Worm (Caenorhabditis elegans) whole organism, late embryonic: ENCODE data around the gene Y22D7AR.3.

Source experiments
- C08G9.2 ChIP-seq: sonication (generic microtip); optimal IDR thresholded peaks from 2 replicates; lab custom pipeline; 2016; ENCODE audit warnings: mild to moderate bottlenecking, missing genetic modification characterization, moderate library complexity, missing compliant biosample characterization
- K02D7.2 ChIP-seq: sonication (generic microtip); optimal IDR thresholded peaks from 2 replicates; lab custom pipeline; 2017; ENCODE audit warnings: mild to moderate bottlenecking, missing genetic modification characterization, missing compliant biosample characterization
- K09A11.1 ChIP-seq: sonication (generic microtip); optimal IDR thresholded peaks from 2 replicates; lab custom pipeline; 2017; ENCODE audit warnings: antibody characterized with exemption, mild to moderate bottlenecking, missing genetic modification characterization, missing compliant biosample characterization; ENCODE audit not compliant: insufficient read depth
- ahr-1 ChIP-seq: sonication (generic microtip); optimal IDR thresholded peaks from 2 replicates; lab custom pipeline; 2016; ENCODE audit warnings: missing genetic modification characterization, missing compliant biosample characterization
- ceh-14 ChIP-seq: sonication (generic microtip); optimal IDR thresholded peaks from 2 replicates; lab custom pipeline; 2016; ENCODE audit warnings: missing genotype, missing genetic modification characterization, missing compliant biosample characterization
- ceh-18 ChIP-seq: sonication (generic microtip); optimal IDR thresholded peaks from 2 replicates; lab custom pipeline; 2016; ENCODE audit warnings: missing genetic modification characterization, missing compliant biosample characterization
- ceh-2 ChIP-seq: sonication (generic microtip); optimal IDR thresholded peaks from 2 replicates; lab custom pipeline; 2016; ENCODE audit warnings: missing genotype, missing genetic modification characterization, missing compliant biosample characterization
- ceh-22 ChIP-seq: sonication (generic microtip); optimal IDR thresholded peaks from 2 replicates; lab custom pipeline; 2017; ENCODE audit warnings: missing biosample characterization, missing genetic modification characterization
- ceh-34 ChIP-seq: sonication (generic microtip); optimal IDR thresholded peaks from 2 replicates; lab custom pipeline; 2016; ENCODE audit warnings: mild to moderate bottlenecking, missing genetic modification characterization, missing compliant biosample characterization
- ceh-48 ChIP-seq: sonication (generic microtip); optimal IDR thresholded peaks from 2 replicates; lab custom pipeline; 2016; ENCODE audit warnings: missing genetic modification characterization, inconsistent platforms, missing compliant biosample characterization
- ceh-6 ChIP-seq: fragments of 200-800 bp; sonication (Bioruptor generic); optimal IDR thresholded peaks from 2 replicates; lab custom pipeline; 2018; ENCODE audit warnings: mild to moderate bottlenecking, missing genetic modification characterization, missing compliant biosample characterization
- che-1 ChIP-seq: sonication (generic microtip); optimal IDR thresholded peaks from 2 replicates; lab custom pipeline; 2016; ENCODE audit warnings: mild to moderate bottlenecking, missing genetic modification characterization, missing compliant biosample characterization
- dve-1 ChIP-seq: sonication (generic microtip); optimal IDR thresholded peaks from 2 replicates; lab custom pipeline; 2017; ENCODE audit warnings: antibody characterized with exemption, mild to moderate bottlenecking, missing genetic modification characterization, missing compliant biosample characterization
- elt-2 ChIP-seq: sonication (generic microtip); optimal IDR thresholded peaks from 2 replicates; lab custom pipeline; 2016; ENCODE audit warnings: missing genetic modification reagents, missing genetic modification characterization, missing compliant biosample characterization
- eyg-1 ChIP-seq: sonication (generic microtip); optimal IDR thresholded peaks from 2 replicates; lab custom pipeline; 2016; ENCODE audit warnings: missing genotype, missing genetic modification characterization, missing compliant biosample characterization
- fax-1 ChIP-seq: sonication (generic microtip); optimal IDR thresholded peaks from 2 replicates; lab custom pipeline; 2016; ENCODE audit warnings: missing genotype, missing genetic modification characterization, missing compliant biosample characterization
- fkh-6 ChIP-seq: sonication (generic microtip); optimal IDR thresholded peaks from 2 replicates; lab custom pipeline; 2016; ENCODE audit warnings: missing genetic modification characterization, missing compliant biosample characterization
- gmeb-2 ChIP-seq: sonication (generic microtip); optimal IDR thresholded peaks from 2 replicates; lab custom pipeline; 2016; ENCODE audit warnings: missing genetic modification characterization, inconsistent platforms, missing compliant biosample characterization
- hlh-13 ChIP-seq: fragments of 200-800 bp; sonication (Bioruptor generic); optimal IDR thresholded peaks from 2 replicates; lab custom pipeline; 2018; ENCODE audit warnings: mild to moderate bottlenecking, missing genetic modification characterization, missing compliant biosample characterization
- hlh-15 ChIP-seq: sonication (generic microtip); optimal IDR thresholded peaks from 2 replicates; lab custom pipeline; 2016; ENCODE audit warnings: missing genetic modification characterization, missing compliant biosample characterization
- hlh-30 ChIP-seq: sonication (generic microtip); optimal IDR thresholded peaks from 2 replicates; lab custom pipeline; 2017; ENCODE audit warnings: antibody characterized with exemption, missing genetic modification characterization, missing compliant biosample characterization; ENCODE audit not compliant: insufficient read depth
- hlh-6 ChIP-seq: sonication (generic microtip); optimal IDR thresholded peaks from 2 replicates; lab custom pipeline; 2016; ENCODE audit warnings: missing genotype, missing genetic modification characterization, missing compliant biosample characterization
- hlh-8 ChIP-seq: sonication (generic microtip); optimal IDR thresholded peaks from 2 replicates; lab custom pipeline; 2016; ENCODE audit warnings: missing genotype, missing genetic modification characterization, missing compliant biosample characterization
- mec-3 ChIP-seq: sonication (generic microtip); optimal IDR thresholded peaks from 2 replicates; lab custom pipeline; 2016; ENCODE audit warnings: borderline replicate concordance, missing genetic modification characterization, missing compliant biosample characterization
- nhr-11 ChIP-seq: fragments of 150-350 bp; optimal IDR thresholded peaks from 2 replicates; lab custom pipeline; 2014; ENCODE audit warnings: missing biosample characterization, missing genetic modification characterization
- nhr-232 ChIP-seq: sonication (generic microtip); optimal IDR thresholded peaks from 2 replicates; lab custom pipeline; 2016; ENCODE audit warnings: missing genetic modification characterization, missing compliant biosample characterization
- npax-4 ChIP-seq: sonication (generic microtip); optimal IDR thresholded peaks from 2 replicates; lab custom pipeline; 2016; ENCODE audit warnings: missing genetic modification characterization, missing compliant biosample characterization
- pag-3 ChIP-seq: sonication (generic microtip); optimal IDR thresholded peaks from 2 replicates; lab custom pipeline; 2016; ENCODE audit warnings: missing compliant biosample characterization, missing genetic modification characterization, borderline replicate concordance
- pat-9 ChIP-seq: fragments of 200-800 bp; sonication (Bioruptor generic); optimal IDR thresholded peaks from 2 replicates; lab custom pipeline; 2018; ENCODE audit warnings: mild to moderate bottlenecking, missing genetic modification characterization, moderate library complexity, missing compliant biosample characterization
- pha-2 ChIP-seq: sonication (generic microtip); optimal IDR thresholded peaks from 2 replicates; lab custom pipeline; 2017; ENCODE audit warnings: mild to moderate bottlenecking, missing genetic modification characterization, missing compliant biosample characterization
- pqm-1 ChIP-seq: sonication (generic microtip); optimal IDR thresholded peaks from 2 replicates; lab custom pipeline; 2016; ENCODE audit warnings: missing genetic modification characterization, missing compliant biosample characterization
- rnt-1 ChIP-seq: sonication (generic microtip); optimal IDR thresholded peaks from 2 replicates; lab custom pipeline; 2016; ENCODE audit warnings: missing genetic modification characterization, missing compliant biosample characterization
- sox-2 ChIP-seq: fragments of 200-800 bp; sonication (Bioruptor generic); IDR thresholded peaks from 2 replicates; pipeline ENCODE4 v1.3.6; 2022; ENCODE audit warnings: missing genetic modification reagents, missing genetic modification characterization, missing compliant biosample characterization
- ttx-3 ChIP-seq: sonication (generic microtip); optimal IDR thresholded peaks from 2 replicates; lab custom pipeline; 2016; ENCODE audit warnings: missing genetic modification reagents, missing genetic modification characterization, missing compliant biosample characterization
- unc-3 ChIP-seq, 2 experiments: fragments of 200-800 bp in 1 of 2; sonication (Bioruptor generic) in 1 of 2; sonication (generic microtip) in 1 of 2; conservative IDR thresholded peaks in 1 of 2; optimal IDR thresholded peaks in 1 of 2; 2 replicates each; pipeline versions ENCODE4 v1.3.6 to Lab custom; 2016 to 2022; ENCODE audit warnings: missing compliant biosample characterization in 2 of 2, missing genetic modification characterization in 2 of 2, missing genetic modification reagents in 1 of 2
- zip-5 ChIP-seq: sonication (generic microtip); optimal IDR thresholded peaks from 2 replicates; lab custom pipeline; 2016; ENCODE audit warnings: missing genetic modification characterization, missing compliant biosample characterization
- ztf-16 ChIP-seq: sonication (generic microtip); optimal IDR thresholded peaks from 2 replicates; lab custom pipeline; 2017; ENCODE audit warnings: missing genetic modification characterization, missing compliant biosample characterization

Y22D7AR.3 gene

ce11 chrIII:1665799-1666308, at the start of gene Y22D7AR.3:
Gene Y22D7AR.3 (minus strand): TSS chrIII:1665849.
- no peak for TF ChIP-seq rnt-1 (tag; lab: Kevin White, UChicago)
- no peak for TF ChIP-seq pag-3 (tag; lab: Kevin White, UChicago)
- no peak for TF ChIP-seq ztf-16
- no peak for TF ChIP-seq ceh-34 (tag; lab: Kevin White, UChicago)
- no peak for TF ChIP-seq K09A11.1 (tag; lab: Kevin White, UChicago)
- TF ChIP-seq mec-3: no peak
- no peak for TF ChIP-seq hlh-15 (tag; lab: Kevin White, UChicago)
- TF ChIP-seq ttx-3 (tag; lab: Kevin White, UChicago): no peak
- no peak for TF ChIP-seq hlh-8 (tag; lab: Kevin White, UChicago)
- no peak for TF ChIP-seq sox-2
- no peak for TF ChIP-seq eyg-1 (tag; lab: Kevin White, UChicago)
- TF ChIP-seq ceh-48: no peak
- no peak for TF ChIP-seq nhr-11 (tag; lab: Kevin White, UChicago)
- no peak for TF ChIP-seq nhr-232 (tag; lab: Kevin White, UChicago)
- no peak for TF ChIP-seq fax-1 (tag; lab: Kevin White, UChicago)
- TF ChIP-seq pat-9: no peak
- TF ChIP-seq fkh-6: no peak
- TF ChIP-seq ceh-22 (tag; lab: Kevin White, UChicago): no peak

ce11 chrIII:1713991-1714611, 48.5 kb upstream of the Y22D7AR.3 start:
- TF ChIP-seq che-1 (tag; lab: Kevin White, UChicago) (no peak), hlh-30 (tag; lab: Kevin White, UChicago) (no peak), pqm-1 (no peak), dve-1 (tag; lab: Kevin White, UChicago) (peak; percentile 98), hlh-6 (tag; lab: Kevin White, UChicago) (no peak), npax-4 (tag; lab: Kevin White, UChicago) (no peak)

ce11 chrIII:1705799-1706198, 40.1 kb upstream of the Y22D7AR.3 start, which contains the start of the genes fbxa-13 and Y22D7AR.2:
Gene fbxa-13 (minus strand): TSS chrIII:1705899.
Gene Y22D7AR.2 (plus strand): TSS chrIII:1705946.
- TF ChIP-seq ceh-18 (tag; lab: Kevin White, UChicago): no peak
- no peak for TF ChIP-seq ceh-14 (tag; lab: Kevin White, UChicago)

- TF ChIP-seq fax-1 (tag; lab: Kevin White, UChicago): no peak
- no peak for TF ChIP-seq K02D7.2
- TF ChIP-seq hlh-13 (GFP tag; lab: Kevin White, UChicago): no peak
- no peak for TF ChIP-seq nhr-11 (tag; lab: Kevin White, UChicago)
- no peak for TF ChIP-seq pha-2 (tag; lab: Kevin White, UChicago)
- TF ChIP-seq zip-5 (tag; lab: Kevin White, UChicago): no peak
- no peak for TF ChIP-seq che-1 (tag; lab: Kevin White, UChicago)
- no peak for TF ChIP-seq ceh-2 (tag; lab: Kevin White, UChicago)
- no peak for TF ChIP-seq unc-3 (GFP tag; conservative IDR thresholded peaks at IDR 0.05; lab: Robert Waterston, UW)
- TF ChIP-seq unc-3 (tag; optimal IDR thresholded peaks at IDR 0.05; lab: Kevin White, UChicago): no peak
- TF ChIP-seq C08G9.2 (tag; lab: Kevin White, UChicago): no peak
- no peak for TF ChIP-seq eyg-1 (tag; lab: Kevin White, UChicago)
- TF ChIP-seq ttx-3 (tag; lab: Kevin White, UChicago): no peak
- TF ChIP-seq gmeb-2 (tag; lab: Kevin White, UChicago): no peak
- no peak for TF ChIP-seq ceh-6 (GFP tag; lab: Kevin White, UChicago)
- TF ChIP-seq rnt-1 (tag; lab: Kevin White, UChicago): no peak
- no peak for TF ChIP-seq ahr-1 (tag; lab: Kevin White, UChicago)
- TF ChIP-seq hlh-6 (tag; lab: Kevin White, UChicago): no peak
- TF ChIP-seq elt-2: no peak
- TF ChIP-seq, all 69 proteins: peak for 0
Observed at ce11 chrIII:1705331-1705730, 39.7 kb upstream of the Y22D7AR.3 start.
